Worm (Caenorhabditis elegans) whole organism, early embryonic: ENCODE measurements around the gene srw-142.

Experiments
- B0310.2 ChIP-seq: sonication (generic microtip); optimal IDR thresholded peaks from 2 replicates; lab custom pipeline; 2016; ENCODE audit warnings: mild to moderate bottlenecking, missing genetic modification characterization, missing compliant biosample characterization
- F13C5.2 ChIP-seq: sonication (generic microtip); optimal IDR thresholded peaks from 2 replicates; lab custom pipeline; 2017; ENCODE audit warnings: mild to moderate bottlenecking, missing genetic modification characterization, inconsistent platforms, missing compliant biosample characterization
- aly-1 ChIP-seq: sonication (generic microtip); optimal IDR thresholded peaks from 2 replicates; lab custom pipeline; 2016; ENCODE audit warnings: missing genetic modification characterization, missing compliant biosample characterization
- ama-1 ChIP-seq: fragments of 150-350 bp; optimal IDR thresholded peaks from 2 replicates; lab custom pipeline; 2014
- ets-7 ChIP-seq: sonication (generic microtip); optimal IDR thresholded peaks from 2 replicates; lab custom pipeline; 2016; ENCODE audit warnings: missing genotype, missing genetic modification characterization, missing compliant biosample characterization
- flt-1 ChIP-seq: fragments of 200-800 bp; sonication (Bioruptor generic); IDR thresholded peaks from 2 replicates; pipeline ENCODE4 v1.3.6; 2022; ENCODE audit warnings: missing genetic modification characterization, missing compliant biosample characterization
- hnd-1 ChIP-seq: sonication (generic microtip); optimal IDR thresholded peaks from 2 replicates; lab custom pipeline; 2016; ENCODE audit warnings: missing genetic modification characterization, missing compliant biosample characterization
- scrt-1 ChIP-seq: fragments of 200-800 bp; sonication (Bioruptor generic); IDR thresholded peaks from 2 replicates; pipeline ENCODE4 v1.3.6; 2022; ENCODE audit warnings: missing genetic modification characterization, missing compliant biosample characterization
- sea-1 ChIP-seq: fragments of 200-800 bp; sonication (Bioruptor generic); conservative IDR thresholded peaks from 2 replicates; pipeline ENCODE4 v1.3.6; 2022; ENCODE audit warnings: missing genetic modification characterization, missing compliant biosample characterization
- tbx-11 ChIP-seq: fragments of 200-800 bp; sonication (Bioruptor generic); IDR thresholded peaks from 2 replicates; pipeline ENCODE4 v1.3.6; 2022; ENCODE audit warnings: missing genetic modification characterization, missing compliant biosample characterization
- tbx-37 ChIP-seq: fragments of 200-800 bp; sonication (Bioruptor generic); conservative IDR thresholded peaks from 2 replicates; pipeline ENCODE4 v1.3.6; 2022; ENCODE audit warnings: missing genetic modification reagents, missing genetic modification characterization, missing compliant biosample characterization
- tra-4 ChIP-seq: sonication (generic microtip); optimal IDR thresholded peaks from 2 replicates; lab custom pipeline; 2017; ENCODE audit warnings: missing genetic modification characterization, missing compliant biosample characterization

ce11 chrV:2987407-2987806, 29.3 kb upstream of the srw-142 start, which contains the start of gene srh-85:
- TF ChIP-seq hnd-1 (tag; lab: Kevin White, UChicago) (no peak), sea-1 (GFP tag; lab: Robert Waterston, UW) (no peak), flt-1 (GFP tag; lab: Robert Waterston, UW) (no peak), ama-1 (lab: Kevin White, UChicago) (no peak), F13C5.2 (tag; lab: Kevin White, UChicago) (no peak), ets-7 (no peak), tra-4 (tag; lab: Kevin White, UChicago) (no peak), aly-1 (no peak), scrt-1 (GFP tag; lab: Robert Waterston, UW) (no peak), B0310.2 (tag; lab: Kevin White, UChicago) (no peak), tbx-11 (GFP tag; lab: Robert Waterston, UW) (no peak), tbx-37 (no peak)
